Worm (Caenorhabditis elegans) whole organism, L4 larva: ENCODE measurements around the gene F19C7.4.
A peak's percentile ranks its signal among the peaks of the same experiment; 100 is the strongest.

Source experiments
- D1046.2 ChIP-seq: fragments of 200-800 bp; sonication (Bioruptor generic); IDR thresholded peaks from 2 replicates; pipeline ENCODE4 v1.3.6; 2022; ENCODE audit warnings: missing genetic modification characterization, missing compliant biosample characterization
- F26F4.8 ChIP-seq: fragments of 200-800 bp; sonication (Bioruptor generic); conservative IDR thresholded peaks from 2 replicates; pipeline ENCODE4 v1.3.6; 2022; ENCODE audit warnings: missing genetic modification characterization, missing compliant biosample characterization
- R02D3.7 ChIP-seq: fragments of 150-350 bp; sonication (generic microtip); optimal IDR thresholded peaks from 3 replicates; lab custom pipeline; 2014; ENCODE audit warnings: missing biosample characterization, missing genetic modification characterization
- T26A8.4 ChIP-seq: fragments of 200-800 bp; sonication (Bioruptor generic); IDR thresholded peaks from 2 replicates; pipeline ENCODE4 v1.3.6; 2022; ENCODE audit warnings: missing genetic modification characterization, missing compliant biosample characterization
- Y48G9A.11 ChIP-seq: fragments of 200-800 bp; sonication (Bioruptor generic); IDR thresholded peaks from 2 replicates; pipeline ENCODE4 v1.3.6; 2022; ENCODE audit warnings: missing genetic modification reagents, missing genetic modification characterization, missing compliant biosample characterization
- Y5F2A.4 ChIP-seq: fragments of 200-800 bp; sonication (Bioruptor generic); optimal IDR thresholded peaks from 2 replicates; lab custom pipeline; 2018; ENCODE audit warnings: mild to moderate bottlenecking, missing genetic modification characterization, missing compliant biosample characterization
- ZK337.2 ChIP-seq: fragments of 200-800 bp; sonication (Bioruptor generic); IDR thresholded peaks from 2 replicates; pipeline ENCODE4 v1.3.6; 2022; ENCODE audit warnings: missing genetic modification reagents, missing genetic modification characterization, missing compliant biosample characterization
- aha-1 ChIP-seq: fragments of 150-350 bp; peaks from one replicate; lab custom pipeline; 2014; ENCODE audit warnings: missing biosample characterization, missing genetic modification characterization
- ama-1 ChIP-seq: fragments of 150-350 bp; optimal IDR thresholded peaks from 2 replicates; lab custom pipeline; 2014; ENCODE audit warnings: inconsistent platforms, mixed read lengths
- ceh-20 ChIP-seq: fragments of 200-800 bp; sonication (Bioruptor generic); IDR thresholded peaks from 2 replicates; pipeline ENCODE4 v1.3.6; 2022; ENCODE audit warnings: missing genetic modification reagents, missing genetic modification characterization, missing compliant biosample characterization
- ceh-28 ChIP-seq: fragments of 150-350 bp; optimal IDR thresholded peaks from 2 replicates; lab custom pipeline; 2014; ENCODE audit warnings: missing biosample characterization, missing genetic modification reagents, missing genetic modification characterization
- ceh-62 ChIP-seq: sonication (generic microtip); optimal IDR thresholded peaks from 2 replicates; lab custom pipeline; 2017; ENCODE audit warnings: missing biosample characterization, missing genetic modification characterization
- daf-16 ChIP-seq, 3 experiments: sonication (generic microtip); optimal IDR thresholded peaks; 2 replicates each; lab custom pipeline; 2016 to 2017; ENCODE audit warnings: missing genetic modification characterization in 3 of 3, missing genetic modification reagents in 3 of 3, mild to moderate bottlenecking in 2 of 3, missing compliant biosample characterization in 2 of 3, missing biosample characterization in 1 of 3, moderate library complexity in 1 of 3
- dve-1 ChIP-seq: sonication (generic microtip); optimal IDR thresholded peaks from 2 replicates; lab custom pipeline; 2017; ENCODE audit warnings: antibody characterized with exemption, mild to moderate bottlenecking, missing genetic modification characterization, missing compliant biosample characterization; ENCODE audit not compliant: insufficient read depth
- egl-43 ChIP-seq: fragments of 200-800 bp; sonication (Bioruptor generic); IDR thresholded peaks from 2 replicates; pipeline ENCODE4 v1.3.6; 2022; ENCODE audit warnings: missing genetic modification reagents, missing genetic modification characterization, missing compliant biosample characterization
- gei-8 ChIP-seq: fragments of 200-800 bp; sonication (Bioruptor generic); optimal IDR thresholded peaks from 2 replicates; lab custom pipeline; 2018; ENCODE audit warnings: mild to moderate bottlenecking, missing genetic modification characterization, missing compliant biosample characterization
- hlh-11 ChIP-seq: fragments of 200-800 bp; sonication (Bioruptor generic); optimal IDR thresholded peaks from 2 replicates; lab custom pipeline; 2018; ENCODE audit warnings: mild to moderate bottlenecking, missing genetic modification characterization, missing compliant biosample characterization
- lin-38 ChIP-seq: fragments of 200-800 bp; sonication (Bioruptor generic); IDR thresholded peaks from 2 replicates; pipeline ENCODE4 v1.3.6; 2022; ENCODE audit warnings: missing genetic modification reagents, missing genetic modification characterization, missing compliant biosample characterization
- lsy-2 ChIP-seq, 2 experiments: fragments of 150-350 bp in 1 of 2; sonication (generic microtip) in 1 of 2; optimal IDR thresholded peaks; 2 replicates each; lab custom pipeline; 2014 to 2017; ENCODE audit warnings: missing biosample characterization in 2 of 2, missing genetic modification characterization in 2 of 2
- madf-9 ChIP-seq: fragments of 200-800 bp; sonication (Bioruptor generic); conservative IDR thresholded peaks from 2 replicates; pipeline ENCODE4 v1.3.6; 2022; ENCODE audit warnings: missing genetic modification reagents, missing genetic modification characterization, missing compliant biosample characterization
- mdl-1 ChIP-seq, 2 experiments: fragments of 150-350 bp in 1 of 2; sonication (generic microtip) in 1 of 2; optimal IDR thresholded peaks; 2 replicates each; lab custom pipeline; 2014 to 2017; ENCODE audit warnings: missing biosample characterization in 2 of 2, missing genetic modification characterization in 2 of 2
- mdt-29 ChIP-seq: fragments of 200-800 bp; sonication (Bioruptor generic); IDR thresholded peaks from 2 replicates; pipeline ENCODE4 v1.3.6; 2022; ENCODE audit warnings: missing genetic modification reagents, missing genetic modification characterization, missing compliant biosample characterization
- mep-1 ChIP-seq: fragments of 150-350 bp; sonication (generic microtip); optimal IDR thresholded peaks from 3 replicates; lab custom pipeline; 2014; ENCODE audit warnings: missing biosample characterization, missing genetic modification characterization
- nhr-10 ChIP-seq: fragments of 150-350 bp; optimal IDR thresholded peaks from 2 replicates; lab custom pipeline; 2014; ENCODE audit warnings: missing biosample characterization, missing genetic modification characterization
- nhr-102 ChIP-seq: sonication (generic microtip); optimal IDR thresholded peaks from 2 replicates; lab custom pipeline; 2016; ENCODE audit warnings: mild to moderate bottlenecking, missing genetic modification characterization, moderate library complexity, missing compliant biosample characterization
- nhr-11 ChIP-seq: fragments of 150-350 bp; optimal IDR thresholded peaks from 2 replicates; lab custom pipeline; 2014; ENCODE audit warnings: missing biosample characterization, missing genetic modification characterization
- nhr-25 ChIP-seq: sonication (generic microtip); optimal IDR thresholded peaks from 2 replicates; lab custom pipeline; 2017; ENCODE audit warnings: missing genetic modification characterization, mild to moderate bottlenecking, missing compliant biosample characterization, antibody characterized with exemption, moderate library complexity, borderline replicate concordance; ENCODE audit not compliant: insufficient read depth
- nhr-28 ChIP-seq: fragments of 150-350 bp; optimal IDR thresholded peaks from 2 replicates; lab custom pipeline; 2014; ENCODE audit warnings: missing biosample characterization, missing genetic modification characterization
- nhr-76 ChIP-seq: fragments of 150-350 bp; optimal IDR thresholded peaks from 2 replicates; lab custom pipeline; 2014; ENCODE audit warnings: missing biosample characterization, missing genetic modification characterization
- pqm-1 ChIP-seq: sonication (generic microtip); optimal IDR thresholded peaks from 2 replicates; lab custom pipeline; 2017; ENCODE audit warnings: missing biosample characterization, missing genetic modification characterization
- rbr-2 ChIP-seq: sonication (generic microtip); optimal IDR thresholded peaks from 2 replicates; lab custom pipeline; 2016; ENCODE audit warnings: missing genotype, missing genetic modification characterization, missing compliant biosample characterization
- saeg-2 ChIP-seq: fragments of 200-800 bp; sonication (Bioruptor generic); IDR thresholded peaks from 2 replicates; pipeline ENCODE4 v1.3.6; 2022; ENCODE audit warnings: missing genetic modification reagents, missing genetic modification characterization, missing compliant biosample characterization
- snpc-1.2 ChIP-seq: fragments of 200-800 bp; sonication (Bioruptor generic); IDR thresholded peaks from 2 replicates; pipeline ENCODE4 v1.3.6; 2022; ENCODE audit warnings: missing genetic modification reagents, missing genetic modification characterization, missing compliant biosample characterization
- tag-97 ChIP-seq: fragments of 200-800 bp; sonication (Bioruptor generic); IDR thresholded peaks from 2 replicates; pipeline ENCODE4 v1.3.6; 2022; ENCODE audit warnings: missing genetic modification characterization, missing compliant biosample characterization
- tra-1 ChIP-seq: fragments of 200-800 bp; sonication (Bioruptor generic); IDR thresholded peaks from 2 replicates; pipeline ENCODE4 v1.3.6; 2022; ENCODE audit warnings: missing genetic modification reagents, missing genetic modification characterization, missing compliant biosample characterization
- unc-130 ChIP-seq: sonication (generic microtip); optimal IDR thresholded peaks from 2 replicates; lab custom pipeline; 2016; ENCODE audit warnings: missing genetic modification reagents, missing genetic modification characterization, missing compliant biosample characterization
- unc-39 ChIP-seq: sonication (generic microtip); optimal IDR thresholded peaks from 2 replicates; lab custom pipeline; 2017; ENCODE audit warnings: missing biosample characterization, missing genetic modification characterization
- unc-62 ChIP-seq, 3 experiments: fragments of 150-350 bp in 1 of 3; sonication (generic microtip); optimal IDR thresholded peaks in 2 of 3; peaks in 1 of 3; 1 replicate in 1 of 3; 2 replicates in 2 of 3; lab custom pipeline; 2014 to 2017; ENCODE audit warnings: missing biosample characterization in 3 of 3, missing genetic modification characterization in 3 of 3, missing genetic modification reagents in 3 of 3, missing genotype in 1 of 3
- vab-7 ChIP-seq: fragments of 200-800 bp; sonication (Bioruptor generic); IDR thresholded peaks from 2 replicates; pipeline ENCODE4 v1.3.6; 2022; ENCODE audit warnings: missing genetic modification reagents, missing genetic modification characterization, missing compliant biosample characterization
- zag-1 ChIP-seq: fragments of 150-350 bp; optimal IDR thresholded peaks from 2 replicates; lab custom pipeline; 2014; ENCODE audit warnings: missing biosample characterization, missing genetic modification characterization
- zfp-3 ChIP-seq: fragments of 200-800 bp; sonication (Bioruptor generic); conservative IDR thresholded peaks from 2 replicates; pipeline ENCODE4 v1.3.6; 2022; ENCODE audit warnings: missing genetic modification reagents, missing genetic modification characterization, missing compliant biosample characterization

Gene F19C7.4

DNA sequence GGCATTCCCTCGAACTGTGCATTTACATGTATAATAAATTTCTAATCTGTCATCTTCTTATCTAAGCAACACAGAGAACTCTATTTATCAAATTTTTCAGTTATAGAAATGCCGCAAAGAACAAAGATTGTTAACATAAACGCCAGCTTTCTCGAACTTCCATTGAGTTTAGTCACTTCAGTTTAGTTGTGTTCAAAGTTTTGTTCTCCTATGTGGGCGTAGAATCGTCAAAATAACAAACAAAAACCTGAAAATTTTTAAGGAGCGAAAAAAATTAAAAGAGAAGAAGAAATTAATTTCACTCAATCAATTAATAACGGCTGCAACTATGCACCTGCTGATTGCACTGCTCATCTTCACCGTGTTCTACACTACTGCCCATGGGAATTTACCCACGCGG lies 33.3 kb downstream of the F19C7.4 start, which contains the start of gene R105.5:
Gene R105.5, plus strand, starts transcription at position 301 of the 400 bp plus-strand sequence.
- no peak for TF ChIP-seq D1046.2 (GFP tag; lab: Robert Waterston, UW)
- TF ChIP-seq mdt-29 (GFP tag; lab: Robert Waterston, UW) = no peak
- no peak for TF ChIP-seq daf-16 (GFP tag; optimal IDR thresholded peaks at IDR 0.05; lab: Kevin White, UChicago)
- TF ChIP-seq daf-16 (tag; optimal IDR thresholded peaks at IDR 0.05; lab: Kevin White, UChicago) = no peak
- no peak for TF ChIP-seq F26F4.8 (GFP tag; lab: Robert Waterston, UW)
- TF ChIP-seq mdl-1 (tag; optimal IDR thresholded peaks at IDR 0.05; lab: Kevin White, UChicago) = no peak
- TF ChIP-seq nhr-102 (tag; lab: Kevin White, UChicago) = no peak
- TF ChIP-seq vab-7 (GFP tag; lab: Robert Waterston, UW) = no peak
- TF ChIP-seq pqm-1 (tag; lab: Kevin White, UChicago) = no peak
- no peak for TF ChIP-seq snpc-1.2
- no peak for TF ChIP-seq nhr-10 (tag; lab: Kevin White, UChicago)
- TF ChIP-seq tra-1 (GFP tag; lab: Robert Waterston, UW) = no peak
- TF ChIP-seq madf-9 (GFP tag; lab: Robert Waterston, UW) = no peak
- TF ChIP-seq Y5F2A.4 (GFP tag; lab: Kevin White, UChicago) = no peak
- no peak for TF ChIP-seq nhr-76
- TF ChIP-seq, all 104 proteins: peak for 0

DNA sequence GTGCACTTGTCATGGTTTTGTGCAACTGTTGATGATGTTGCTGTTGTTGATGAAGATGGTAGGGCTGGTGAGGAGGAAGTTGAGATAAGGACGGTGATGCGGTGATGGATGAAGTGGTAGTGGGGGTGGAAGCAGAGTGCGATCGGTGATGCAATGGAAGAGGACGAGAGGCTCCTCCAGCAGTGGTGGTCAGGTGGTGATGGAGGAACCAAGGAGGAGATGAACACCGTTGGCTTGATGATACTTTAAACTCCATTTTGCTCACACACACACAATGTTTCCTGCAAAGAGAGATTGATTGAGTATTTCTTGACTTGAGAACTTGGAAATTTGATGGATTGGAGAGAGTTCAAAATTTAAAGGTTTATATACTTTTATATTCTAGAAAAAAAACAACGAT lies 35.2 kb downstream of the F19C7.4 start, which contains the start of gene F19C7.8:
Gene F19C7.8, minus strand, starts transcription at position 256 of the 400 bp plus-strand sequence.
- no peak for TF ChIP-seq R02D3.7 (tag; lab: Kevin White, UChicago)
- peak in 1 of 2 experiments; percentile 37 for TF ChIP-seq daf-16 (GFP tag; optimal IDR thresholded peaks at IDR 0.05; lab: Kevin White, UChicago)
- no peak for TF ChIP-seq daf-16 (tag; optimal IDR thresholded peaks at IDR 0.05; lab: Kevin White, UChicago)
- peak in 1 of 2 experiments; percentile 78 for TF ChIP-seq unc-62 (GFP tag; optimal IDR thresholded peaks at IDR 0.05 in 1 of 2; lab: Kevin White, UChicago)
- TF ChIP-seq unc-62 (tag; optimal IDR thresholded peaks at IDR 0.05; lab: Kevin White, UChicago) = no peak
- TF ChIP-seq nhr-11 (tag; lab: Kevin White, UChicago) = peak; percentile 29
- TF ChIP-seq ceh-20 (GFP tag; lab: Robert Waterston, UW) = no peak
- no peak for TF ChIP-seq egl-43 (GFP tag; lab: Robert Waterston, UW)
- peak; percentile 53; the same call in 1 of the 2 replicates for TF ChIP-seq ZK337.2 (GFP tag; lab: Robert Waterston, UW)

DNA sequence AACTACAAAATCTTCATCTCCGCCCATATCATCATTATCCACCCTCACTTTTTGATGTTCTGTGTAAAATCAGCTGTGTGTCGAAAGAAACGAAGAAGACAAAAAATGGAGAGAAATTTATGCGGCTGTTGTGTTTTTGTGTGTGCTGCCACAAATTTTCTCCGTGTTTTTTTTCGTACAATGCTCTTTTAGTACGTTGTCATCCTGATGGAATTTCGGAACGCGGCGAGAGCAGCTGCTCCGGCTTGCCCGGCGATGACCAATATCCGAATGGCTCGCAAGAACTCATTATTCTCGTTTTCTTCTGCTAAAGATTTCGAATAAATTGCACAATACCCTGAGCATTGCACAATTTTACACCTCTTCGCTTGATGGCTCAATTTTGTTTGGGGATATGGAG lies 36.7 kb downstream of the F19C7.4 start:
- peak; percentile 76 for TF ChIP-seq aha-1
- TF ChIP-seq ZK337.2 (GFP tag; lab: Robert Waterston, UW) = 0 out of 2 replicates have a peak, but pooled peaks have one; percentile 28
- no peak for TF ChIP-seq lin-38 (GFP tag; lab: Robert Waterston, UW)
- no peak for TF ChIP-seq zfp-3 (GFP tag; lab: Robert Waterston, UW)
- TF ChIP-seq nhr-28 (tag; lab: Kevin White, UChicago) = peak; percentile 41
- no peak for TF ChIP-seq lsy-2 (tag; optimal IDR thresholded peaks at IDR 0.05; lab: Kevin White, UChicago)
- TF ChIP-seq hlh-11 (tag; lab: Kevin White, UChicago) = peak; percentile 6

DNA sequence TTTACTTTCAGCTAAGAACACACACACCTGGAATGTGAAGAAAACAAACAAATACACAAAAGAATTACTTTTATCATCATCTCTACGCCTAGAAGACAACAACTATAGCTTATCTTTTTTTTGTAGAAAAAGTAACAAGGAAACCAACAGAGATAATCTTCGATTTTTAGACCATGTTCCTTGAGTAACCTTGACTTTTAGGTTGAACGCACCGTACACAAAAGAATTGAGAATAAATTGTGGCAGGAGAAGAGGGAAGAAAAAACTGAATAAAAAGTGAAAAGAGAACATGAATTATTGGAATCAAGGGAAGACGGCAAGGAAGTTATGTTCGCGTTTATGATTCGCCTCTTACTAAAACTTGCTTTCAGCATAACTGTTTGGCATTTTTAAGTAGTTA lies 38.3 kb downstream of the F19C7.4 start:
- no peak for TF ChIP-seq saeg-2 (GFP tag; lab: Robert Waterston, UW)
- no peak for TF ChIP-seq ceh-28 (tag; lab: Kevin White, UChicago)
- TF ChIP-seq nhr-28 (tag; lab: Kevin White, UChicago) = peak; percentile 63
- TF ChIP-seq nhr-25 (tag; lab: Kevin White, UChicago) = peak; percentile 56
- no peak for TF ChIP-seq F26F4.8 (GFP tag; lab: Robert Waterston, UW)
- TF ChIP-seq, all 104 proteins: peak for 2

DNA sequence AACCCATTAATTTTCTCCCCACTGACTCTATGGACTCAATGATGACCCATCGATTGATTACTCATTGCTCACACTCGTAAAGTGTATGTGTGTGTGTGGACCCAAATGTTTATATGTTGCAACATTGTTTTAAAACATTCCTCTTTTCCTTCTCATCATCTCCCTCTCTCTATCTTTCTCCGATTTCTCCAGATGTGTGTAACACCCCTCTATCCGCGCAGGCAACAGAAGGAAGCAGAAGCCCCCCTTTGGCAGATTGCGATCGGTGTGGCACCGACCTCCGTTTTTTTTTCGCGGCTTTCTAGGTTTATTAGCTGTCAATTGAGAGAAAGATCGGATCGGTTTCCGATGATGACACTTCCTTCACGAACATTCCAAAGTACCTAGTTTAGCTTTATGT lies 40.9 kb downstream of the F19C7.4 start:
- TF ChIP-seq Y48G9A.11 (GFP tag; lab: Robert Waterston, UW) (no peak), ceh-62 (tag; lab: Kevin White, UChicago) (no peak), daf-16 (GFP tag; optimal IDR thresholded peaks at IDR 0.05; lab: Kevin White, UChicago) (no peak), daf-16 (tag; optimal IDR thresholded peaks at IDR 0.05; lab: Kevin White, UChicago) (no peak), mdl-1 (tag; optimal IDR thresholded peaks at IDR 0.05; lab: Kevin White, UChicago) (no peak), gei-8 (GFP tag; lab: Kevin White, UChicago) (no peak), nhr-10 (tag; lab: Kevin White, UChicago) (no peak), rbr-2 (tag; lab: Kevin White, UChicago) (no peak), T26A8.4 (GFP tag; lab: Robert Waterston, UW) (no peak), mep-1 (tag; lab: Kevin White, UChicago) (no peak), unc-39 (no peak), tag-97 (GFP tag; lab: Robert Waterston, UW) (no peak), zag-1 (tag; lab: Kevin White, UChicago) (no peak), unc-130 (GFP tag; lab: Kevin White, UChicago) (no peak), dve-1 (tag; lab: Kevin White, UChicago) (no peak), ama-1 (lab: Kevin White, UChicago) (no peak), snpc-1.2 (no peak), pqm-1 (tag; lab: Kevin White, UChicago) (no peak), saeg-2 (GFP tag; lab: Robert Waterston, UW) (no peak)
